Worm (Caenorhabditis elegans): Measurements from ENCODE around the gene dnc-2.
A peak's percentile ranks its signal among the peaks of the same experiment; 100 is the strongest.

The dnc-2 gene

DNA sequence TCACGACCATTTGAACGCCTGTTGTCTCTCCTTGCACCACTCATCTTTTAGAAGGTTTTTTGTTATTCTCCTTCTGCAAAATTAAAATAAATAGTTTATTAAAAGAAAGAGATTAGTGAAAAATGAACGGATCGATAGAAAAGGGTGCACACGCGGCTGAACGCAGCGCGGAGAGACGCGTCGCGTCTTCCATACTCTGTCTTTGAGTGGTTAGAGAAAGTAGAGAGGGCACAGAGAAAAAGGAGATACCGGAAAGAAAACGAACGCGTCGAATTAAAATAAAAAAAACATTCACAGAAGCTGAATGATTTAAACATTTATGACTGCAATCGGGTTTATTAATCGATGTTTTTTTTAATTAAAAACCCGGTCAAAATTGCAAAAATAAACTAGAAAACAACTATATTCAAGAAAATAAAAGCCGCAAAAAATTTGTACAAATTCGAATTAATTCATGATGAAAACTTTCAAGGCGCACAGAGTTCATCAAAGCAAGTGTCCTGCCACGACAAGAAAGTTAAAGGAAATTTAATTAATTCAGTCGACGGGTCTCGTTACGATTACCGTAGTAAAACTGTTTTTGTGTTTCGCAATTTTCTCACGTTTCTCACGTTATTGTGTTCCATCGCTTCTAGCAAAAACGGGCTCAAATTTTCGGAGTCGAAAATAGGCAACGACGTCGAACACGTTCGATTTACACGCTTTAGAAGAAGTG is 32.8 kb upstream of the dnc-2 start, which contains the start of the genes nono-1 and nop-1 (continued):
- TF ChIP-seq him-1 (tag; optimal IDR thresholded peaks at IDR 0.05) (peak; percentile 33), mes-4 (tag; optimal IDR thresholded peaks at IDR 0.05) (no peak), attf-3 (GFP tag; conservative IDR thresholded peaks at IDR 0.05) (no peak), F33H1.4 (GFP tag; IDR thresholded peaks at IDR 0.05) (peak; percentile 89), F57A8.1 (GFP tag; optimal IDR thresholded peaks at IDR 0.05) (no peak), ceh-27 (GFP tag; optimal IDR thresholded peaks at IDR 0.05) (no peak), madf-8 (GFP tag; conservative IDR thresholded peaks at IDR 0.05) (peak; percentile 60), B0019.2 (GFP tag; conservative IDR thresholded peaks at IDR 0.05) (no peak), akir-1 (GFP tag; optimal IDR thresholded peaks at IDR 0.05) (no peak), lsl-1 (GFP tag; optimal IDR thresholded peaks at IDR 0.05) (peak; percentile 88)

DNA sequence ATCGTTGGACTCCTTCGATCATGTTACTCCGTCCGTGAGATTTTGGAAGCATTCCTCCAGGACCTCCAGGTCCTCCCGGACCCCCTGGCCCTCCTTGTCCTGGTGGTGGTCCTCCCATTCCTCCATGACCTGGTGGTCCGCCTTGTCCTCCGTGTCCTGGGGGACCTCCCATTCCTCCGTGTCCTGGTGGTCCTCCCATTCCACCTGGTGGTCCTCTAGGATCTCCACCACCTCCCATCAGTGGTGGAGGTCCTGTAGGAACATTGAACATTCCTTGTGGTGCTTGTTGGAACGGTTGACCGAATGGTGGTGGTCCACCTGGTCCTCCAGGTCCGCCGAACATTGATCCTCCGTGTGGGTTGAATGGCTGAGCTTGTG is 28.3 kb upstream of the dnc-2 start:
- TF ChIP-seq K12H6.12 (tag; optimal IDR thresholded peaks at IDR 0.05) (no peak), bed-2 (GFP tag; IDR thresholded peaks at IDR 0.05) (peak; percentile 11; the same call in 1 of the 2 replicates), zfh-2 (GFP tag; conservative IDR thresholded peaks at IDR 0.05) (peak; percentile 87), mcd-1 (GFP tag; IDR thresholded peaks at IDR 0.05) (peak; percentile 26; the same call in 1 of the 2 replicates), egrh-3 (GFP tag; IDR thresholded peaks at IDR 0.05) (peak; percentile 81; the same call in 1 of the 2 replicates)

DNA sequence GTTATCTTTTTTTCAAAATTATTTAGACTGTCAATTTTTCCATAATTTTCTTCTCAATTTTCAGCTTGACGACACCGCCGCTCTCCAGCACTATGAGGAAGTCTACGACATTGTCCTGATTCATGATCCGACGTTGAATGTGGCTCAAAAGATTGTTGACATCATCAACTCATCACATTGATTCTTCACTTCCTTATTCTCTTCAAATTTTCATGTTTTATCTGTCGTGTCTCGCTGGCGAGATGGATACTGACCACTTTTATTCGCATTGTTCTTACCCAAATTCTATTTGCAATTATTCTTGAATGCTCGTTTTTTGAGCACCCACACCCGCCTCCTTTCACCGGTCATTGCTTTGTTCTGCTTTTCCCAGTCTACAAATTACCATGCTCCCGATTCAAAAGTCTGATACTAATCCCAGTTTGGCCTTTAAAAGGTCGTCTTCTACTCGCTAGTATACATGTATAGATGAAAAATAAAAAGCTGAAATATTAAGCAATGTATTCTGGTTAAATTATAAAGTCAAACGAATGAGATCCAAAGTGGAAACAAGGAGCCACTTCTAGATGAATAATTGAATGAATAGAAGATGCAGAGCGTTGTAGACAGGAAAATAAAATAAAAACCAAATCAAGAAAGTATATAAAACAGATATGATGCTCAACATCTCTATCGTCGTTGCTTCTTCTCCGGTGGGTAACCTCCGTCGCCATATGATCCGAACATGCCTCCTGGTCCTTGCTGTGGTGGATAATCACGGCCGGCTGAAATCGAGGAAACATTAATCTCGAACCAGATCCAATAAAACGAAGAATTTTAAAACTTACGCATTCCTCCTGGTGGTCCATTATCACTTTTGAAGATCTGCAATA is 27.7 kb upstream of the dnc-2 start:
- TF ChIP-seq egl-18 (GFP tag; IDR thresholded peaks at IDR 0.05), result 0 out of 2 replicates have a peak, but pooled peaks have one; percentile 3
- TF ChIP-seq repo-1 (tag; optimal IDR thresholded peaks at IDR 0.05), result peak; percentile 49
- TF ChIP-seq ZK185.1 (tag; optimal IDR thresholded peaks at IDR 0.05; ENCODE audit: poor library complexity, severe bottlenecking), result peak; percentile 23
- TF ChIP-seq nfyb-1 (GFP tag; IDR thresholded peaks at IDR 0.05), result 0 out of 2 replicates have a peak, but pooled peaks have one; percentile 54
- TF ChIP-seq B0261.1 (tag; optimal IDR thresholded peaks at IDR 0.05), result no peak
- TF ChIP-seq Y79H2A.3 (GFP tag; conservative IDR thresholded peaks at IDR 0.05), result 0 out of 2 replicates have a peak, but pooled peaks have one; percentile 49
- peak; percentile 61 for TF ChIP-seq F49E8.2 (tag; optimal IDR thresholded peaks at IDR 0.05; ENCODE audit: insufficient read depth)
- TF ChIP-seq lin-35 (GFP tag; optimal IDR thresholded peaks at IDR 0.05), result peak in 1 of 3 experiments; percentile 52
- TF ChIP-seq dox-1 (GFP tag; IDR thresholded peaks at IDR 0.05), result peak; percentile 35; the same call in 1 of the 2 replicates
- TF ChIP-seq tlf-1 (GFP tag; optimal IDR thresholded peaks at IDR 0.05), result peak; percentile 43
- TF ChIP-seq ama-1 (optimal IDR thresholded peaks at IDR 0.05), result peak; percentile 2
- TF ChIP-seq ama-1 (GFP tag; optimal IDR thresholded peaks at IDR 0.05), result peak in 1 of 2 experiments; percentile 70
- TF ChIP-seq athp-1 (tag; optimal IDR thresholded peaks at IDR 0.05), result peak; percentile 31
- TF ChIP-seq madf-3 (GFP tag; IDR thresholded peaks at IDR 0.05), result 0 out of 2 replicates have a peak, but pooled peaks have one; percentile 30
- TF ChIP-seq F10E7.11 (tag; optimal IDR thresholded peaks at IDR 0.05), result peak; percentile 21
- TF ChIP-seq ceh-58 (GFP tag; IDR thresholded peaks at IDR 0.05), result 0 out of 2 replicates have a peak, but pooled peaks have one; percentile 62
- TF ChIP-seq B0336.3 (GFP tag; IDR thresholded peaks at IDR 0.05), result peak; percentile 66
- TF ChIP-seq ekl-4 (GFP tag; IDR thresholded peaks at IDR 0.05), result peak; percentile 7; the same call in 1 of the 2 replicates
- peak; percentile 11 for TF ChIP-seq somi-1 (GFP tag; optimal IDR thresholded peaks at IDR 0.05)
- TF ChIP-seq zfh-2 (GFP tag; conservative IDR thresholded peaks at IDR 0.05), result no peak
- 0 out of 2 replicates have a peak, but pooled peaks have one; percentile 23 for TF ChIP-seq madf-6 (GFP tag; IDR thresholded peaks at IDR 0.05)
- no peak for TF ChIP-seq cebp-1 (GFP tag; IDR thresholded peaks at IDR 0.05)
- TF ChIP-seq cebp-1 (tag; optimal IDR thresholded peaks at IDR 0.05), result peak; percentile 35
- TF ChIP-seq nfya-2 (GFP tag; IDR thresholded peaks at IDR 0.05), result 0 out of 2 replicates have a peak, but pooled peaks have one; percentile 1
- peak; percentile 76 for TF ChIP-seq him-1 (tag; optimal IDR thresholded peaks at IDR 0.05)
- peak; percentile 28; the same call in 1 of the 2 replicates for TF ChIP-seq hmg-20 (GFP tag; IDR thresholded peaks at IDR 0.05)
- TF ChIP-seq Y56A3A.18 (GFP tag; IDR thresholded peaks at IDR 0.05), result 0 out of 2 replicates have a peak, but pooled peaks have one; percentile 74
- TF ChIP-seq mcd-1 (GFP tag; IDR thresholded peaks at IDR 0.05), result no peak; the same call in 1 of the 2 replicates
- TF ChIP-seq lsl-1 (GFP tag; optimal IDR thresholded peaks at IDR 0.05), result no peak
- peak; percentile 23 for TF ChIP-seq B0035.1 (tag; optimal IDR thresholded peaks at IDR 0.05)

Data from whole organism, young adult.